Worm (Caenorhabditis elegans) whole organism, young adult: ENCODE data around the gene swt-4.

Experiments
- ama-1 ChIP-seq, 3 experiments: fragments of 150-350 bp in 1 of 3; sonication (generic microtip) in 2 of 3; optimal IDR thresholded peaks; 2 replicates each; lab custom pipeline; 2014 to 2018; ENCODE audit warnings: missing biosample characterization in 2 of 3, missing genetic modification characterization in 2 of 3, missing genetic modification reagents in 2 of 3
- attf-3 ChIP-seq: fragments of 200-800 bp; sonication (Bioruptor generic); conservative IDR thresholded peaks from 2 replicates; pipeline ENCODE4 v1.3.6; 2022; ENCODE audit warnings: missing genetic modification reagents, missing genetic modification characterization, missing compliant biosample characterization
- ceh-40 ChIP-seq: fragments of 200-800 bp; sonication (Bioruptor generic); IDR thresholded peaks from 2 replicates; pipeline ENCODE4 v1.3.6; 2022; ENCODE audit warnings: missing genetic modification characterization, missing compliant biosample characterization
- fkh-3 ChIP-seq: sonication (generic microtip); optimal IDR thresholded peaks from 2 replicates; lab custom pipeline; 2016; ENCODE audit warnings: mild to moderate bottlenecking, missing genetic modification characterization, missing compliant biosample characterization
- hmg-1.2 ChIP-seq: fragments of 200-800 bp; sonication (Bioruptor generic); IDR thresholded peaks from 2 replicates; pipeline ENCODE4 v1.3.6; 2022; ENCODE audit warnings: missing genetic modification reagents, missing genetic modification characterization, missing compliant biosample characterization
- repo-1 ChIP-seq: sonication (generic microtip); optimal IDR thresholded peaks from 2 replicates; lab custom pipeline; 2017; ENCODE audit warnings: mild to moderate bottlenecking, missing genetic modification characterization, missing compliant biosample characterization
- sea-2 ChIP-seq: fragments of 200-800 bp; sonication (Bioruptor generic); IDR thresholded peaks from 2 replicates; pipeline ENCODE4 v1.3.6; 2022; ENCODE audit warnings: missing genetic modification characterization, missing compliant biosample characterization
- sptf-2 ChIP-seq: fragments of 200-800 bp; sonication (Bioruptor generic); optimal IDR thresholded peaks from 2 replicates; lab custom pipeline; 2018; ENCODE audit warnings: mild to moderate bottlenecking, missing genetic modification characterization, missing compliant biosample characterization
- unc-62 ChIP-seq: fragments of 150-350 bp; optimal IDR thresholded peaks from 2 replicates; lab custom pipeline; 2014; ENCODE audit warnings: missing biosample characterization, missing genetic modification reagents, missing genetic modification characterization

- TF ChIP-seq sea-2: no peak
- TF ChIP-seq repo-1 (tag; lab: Kevin White, UChicago): no peak
- TF ChIP-seq ama-1 (optimal IDR thresholded peaks at IDR 0.05; lab: Kevin White, UChicago): no peak
- no peak for TF ChIP-seq ama-1 (GFP tag; optimal IDR thresholded peaks at IDR 0.05; lab: Kevin White, UChicago)
- TF ChIP-seq sptf-2 (GFP tag; lab: Kevin White, UChicago): no peak
- no peak for TF ChIP-seq fkh-3 (tag; lab: Kevin White, UChicago)
- no peak for TF ChIP-seq attf-3 (GFP tag; lab: Robert Waterston, UW)
- no peak for TF ChIP-seq hmg-1.2
- no peak for TF ChIP-seq ceh-40 (GFP tag; lab: Robert Waterston, UW)
- no peak for TF ChIP-seq unc-62 (GFP tag; lab: Kevin White, UChicago)
These were observed 43.0 kb upstream of the swt-4 start for ce11 chrIII:10671894-10672293.
